Worm (Caenorhabditis elegans) whole organism, L2 larva: ENCODE measurements around the gene C04C3.7.
"Not testable (repeated sequence)": the region's sequence is repeated elsewhere in the genome, so short reads cannot be mapped to it uniquely, and the experiment has no call there.

Experiments used
- C34F6.9 ChIP-seq: fragments of 150-350 bp; optimal IDR thresholded peaks from 2 replicates; lab custom pipeline; 2014; ENCODE audit warnings: missing biosample characterization, missing genetic modification characterization
- F13H6.1 ChIP-seq: sonication (generic microtip); optimal IDR thresholded peaks from 2 replicates; lab custom pipeline; 2016; ENCODE audit warnings: missing genetic modification characterization, missing compliant biosample characterization
- R02D3.7 ChIP-seq: fragments of 150-350 bp; optimal IDR thresholded peaks from 2 replicates; lab custom pipeline; 2014; ENCODE audit warnings: missing biosample characterization, missing genetic modification characterization
- Y55F3AM.14 ChIP-seq: fragments of 200-800 bp; sonication (Bioruptor generic); optimal IDR thresholded peaks from 2 replicates; lab custom pipeline; 2018; ENCODE audit warnings: mild to moderate bottlenecking, missing genetic modification characterization, missing compliant biosample characterization
- ZK546.5 ChIP-seq: sonication (generic microtip); optimal IDR thresholded peaks from 2 replicates; lab custom pipeline; 2017; ENCODE audit warnings: missing biosample characterization, missing genetic modification characterization
- alr-1 ChIP-seq: fragments of 150-350 bp; optimal IDR thresholded peaks from 2 replicates; lab custom pipeline; 2014; ENCODE audit warnings: missing biosample characterization, missing genetic modification characterization
- aly-2 ChIP-seq: fragments of 150-350 bp; optimal IDR thresholded peaks from 2 replicates; lab custom pipeline; 2014; ENCODE audit warnings: missing biosample characterization, missing genetic modification characterization
- blmp-1 ChIP-seq: sonication (generic microtip); optimal IDR thresholded peaks from 2 replicates; lab custom pipeline; 2017; ENCODE audit warnings: missing genetic modification characterization, mild to moderate bottlenecking, missing compliant biosample characterization, antibody characterized with exemption, moderate library complexity; ENCODE audit not compliant: insufficient read depth
- ceh-16 ChIP-seq: fragments of 150-350 bp; optimal IDR thresholded peaks from 2 replicates; lab custom pipeline; 2014; ENCODE audit warnings: missing biosample characterization, missing genetic modification characterization
- ceh-82 ChIP-seq: fragments of 150-350 bp; optimal IDR thresholded peaks from 2 replicates; lab custom pipeline; 2014; ENCODE audit warnings: missing biosample characterization, missing genetic modification characterization
- dmd-4 ChIP-seq: sonication (generic microtip); optimal IDR thresholded peaks from 2 replicates; lab custom pipeline; 2017; ENCODE audit warnings: missing biosample characterization, missing genetic modification characterization
- elt-1 ChIP-seq: fragments of 150-350 bp; optimal IDR thresholded peaks from 2 replicates; lab custom pipeline; 2014; ENCODE audit warnings: missing biosample characterization, missing genetic modification characterization
- elt-3 ChIP-seq: sonication (generic microtip); optimal IDR thresholded peaks from 2 replicates; lab custom pipeline; 2017; ENCODE audit warnings: missing biosample characterization, missing genetic modification characterization
- fos-1 ChIP-seq: fragments of 150-350 bp; optimal IDR thresholded peaks from 2 replicates; lab custom pipeline; 2014; ENCODE audit warnings: missing biosample characterization, missing genetic modification characterization
- gmeb-1 ChIP-seq: fragments of 150-350 bp; optimal IDR thresholded peaks from 2 replicates; lab custom pipeline; 2014; ENCODE audit warnings: missing biosample characterization, missing genetic modification characterization
- lin-11 ChIP-seq: fragments of 150-350 bp; sonication (generic microtip); optimal IDR thresholded peaks from 2 replicates; lab custom pipeline; 2014; ENCODE audit warnings: missing biosample characterization, missing genetic modification characterization, inconsistent platforms, mixed read lengths
- lsy-2 ChIP-seq, 2 experiments: fragments of 150-350 bp in 1 of 2; sonication (generic microtip) in 1 of 2; optimal IDR thresholded peaks; 2 replicates each; lab custom pipeline; 2014 to 2017; ENCODE audit warnings: missing biosample characterization in 2 of 2, missing genetic modification characterization in 2 of 2
- mab-5 ChIP-seq: fragments of 150-350 bp; optimal IDR thresholded peaks from 2 replicates; lab custom pipeline; 2014; ENCODE audit warnings: missing biosample characterization, missing genetic modification characterization
- mdl-1 ChIP-seq, 2 experiments: fragments of 150-350 bp in 1 of 2; sonication (generic microtip) in 1 of 2; optimal IDR thresholded peaks; 2 replicates each; lab custom pipeline; 2017; ENCODE audit warnings: missing biosample characterization in 2 of 2, missing genetic modification characterization in 2 of 2
- nhr-10 ChIP-seq: sonication (generic microtip); optimal IDR thresholded peaks from 2 replicates; lab custom pipeline; 2017; ENCODE audit warnings: missing biosample characterization, missing genetic modification characterization
- nhr-11 ChIP-seq: fragments of 150-350 bp; optimal IDR thresholded peaks from 2 replicates; lab custom pipeline; 2014; ENCODE audit warnings: missing biosample characterization, missing genetic modification characterization
- nhr-129 ChIP-seq: fragments of 150-350 bp; optimal IDR thresholded peaks from 2 replicates; lab custom pipeline; 2014; ENCODE audit warnings: missing biosample characterization, missing genetic modification characterization
- nhr-23 ChIP-seq: fragments of 150-350 bp; optimal IDR thresholded peaks from 2 replicates; lab custom pipeline; 2014; ENCODE audit warnings: missing biosample characterization, missing genetic modification reagents, missing genetic modification characterization
- nhr-237 ChIP-seq: fragments of 150-350 bp; optimal IDR thresholded peaks from 2 replicates; lab custom pipeline; 2014; ENCODE audit warnings: missing biosample characterization, missing genetic modification characterization
- nhr-25 ChIP-seq: fragments of 150-350 bp; sonication (generic microtip); optimal IDR thresholded peaks from 3 replicates; lab custom pipeline; 2014; ENCODE audit warnings: missing biosample characterization, missing genetic modification characterization
- sem-4 ChIP-seq: fragments of 150-350 bp; optimal IDR thresholded peaks from 2 replicates; lab custom pipeline; 2014; ENCODE audit warnings: missing biosample characterization, missing genetic modification reagents, missing genetic modification characterization
- skn-1 ChIP-seq: sonication (generic microtip); optimal IDR thresholded peaks from 2 replicates; lab custom pipeline; 2017; ENCODE audit warnings: missing biosample characterization, missing genetic modification characterization
- sma-3 ChIP-seq: sonication (generic microtip); optimal IDR thresholded peaks from 2 replicates; lab custom pipeline; 2016; ENCODE audit warnings: missing genetic modification reagents, missing genetic modification characterization, missing compliant biosample characterization
- sma-9 ChIP-seq, 2 experiments: fragments of 150-350 bp in 1 of 2; sonication (generic microtip) in 1 of 2; optimal IDR thresholded peaks; 2 replicates each; lab custom pipeline; 2014 to 2016; ENCODE audit warnings: missing genetic modification characterization in 2 of 2, mild to moderate bottlenecking in 1 of 2, missing biosample characterization in 1 of 2, missing compliant biosample characterization in 1 of 2, missing genetic modification reagents in 1 of 2, moderate library complexity in 1 of 2
- unc-39 ChIP-seq: fragments of 150-350 bp; optimal IDR thresholded peaks from 2 replicates; lab custom pipeline; 2014; ENCODE audit warnings: missing biosample characterization, missing genetic modification characterization
- unc-55 ChIP-seq: fragments of 150-350 bp; sonication (generic microtip); optimal IDR thresholded peaks from 3 replicates; lab custom pipeline; 2014; ENCODE audit warnings: missing biosample characterization, missing genetic modification reagents, missing genetic modification characterization
- unc-62 ChIP-seq: fragments of 150-350 bp; optimal IDR thresholded peaks from 2 replicates; lab custom pipeline; 2014; ENCODE audit warnings: missing biosample characterization, missing genetic modification reagents, missing genetic modification characterization
- ztf-11 ChIP-seq: sonication (generic microtip); optimal IDR thresholded peaks from 2 replicates; lab custom pipeline; 2017; ENCODE audit warnings: missing biosample characterization, missing genetic modification characterization

C04C3.7 gene

DNA sequence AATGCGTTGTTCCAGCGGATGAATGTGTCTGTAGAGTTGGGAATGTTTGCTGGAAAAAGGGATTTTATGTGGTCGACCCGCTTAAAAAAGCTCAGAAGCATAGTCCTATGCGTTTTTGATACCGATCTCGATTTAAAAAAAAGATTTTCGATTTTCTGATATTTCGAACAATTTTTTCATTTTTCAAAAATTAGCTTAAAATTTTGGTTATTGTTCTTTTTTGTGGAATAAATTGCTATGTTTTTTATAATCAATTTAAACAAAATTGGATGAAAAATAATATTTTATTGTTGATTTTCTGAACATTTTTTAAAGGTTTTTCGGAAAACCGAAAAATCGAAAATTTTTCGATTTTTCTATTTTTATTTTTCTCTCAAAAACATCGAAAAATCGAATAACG, at the start of gene C04C3.7:
C04C3.7 (minus strand) TSS at position 101 of the 400 bp plus-strand sequence.
- not testable (repeated sequence) for TF ChIP-seq mab-5 (tag; lab: Kevin White, UChicago); blmp-1; nhr-10 (tag; lab: Kevin White, UChicago)

DNA sequence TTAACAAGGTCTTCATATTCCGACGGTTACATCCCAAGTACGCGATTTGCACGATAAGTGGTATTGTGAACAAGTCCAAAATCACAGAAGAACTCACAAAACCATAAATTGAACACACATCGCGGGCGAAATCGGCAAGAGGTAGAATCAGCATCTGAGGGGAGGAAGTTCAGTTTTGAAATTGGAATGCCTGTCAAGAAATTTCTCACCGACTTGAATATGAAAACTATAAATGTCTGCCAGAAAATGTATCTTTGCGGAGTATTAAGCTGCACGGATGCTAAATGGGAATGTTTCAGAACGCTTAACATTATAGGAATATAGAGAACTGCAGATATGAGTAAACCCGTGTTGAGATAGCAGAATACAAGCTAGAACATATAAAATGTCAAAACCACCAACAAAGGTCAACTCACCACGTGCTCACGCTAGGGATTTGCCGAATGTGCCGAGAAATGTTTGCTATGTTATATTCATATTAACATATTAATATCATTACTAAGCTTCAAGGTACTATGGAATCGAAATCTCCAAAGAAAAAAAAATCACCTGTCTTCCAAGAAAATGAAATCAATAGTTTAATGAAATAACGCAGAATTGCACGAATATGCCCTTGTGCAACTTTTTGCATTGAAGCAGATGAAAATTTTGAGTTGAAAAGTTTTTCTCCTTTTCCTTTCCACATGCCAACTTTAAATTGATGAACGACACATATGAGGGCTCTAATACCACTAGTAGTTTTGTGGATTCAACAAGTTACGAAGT, 49.1 kb upstream of the C04C3.7 start, which contains the start of gene srz-82:
srz-82 (plus strand) TSS at position 701 of the 765 bp plus-strand sequence.
- no peak for TF ChIP-seq elt-3
- TF ChIP-seq ztf-11 (tag; lab: Kevin White, UChicago) = no peak
- TF ChIP-seq Y55F3AM.14 (GFP tag; lab: Kevin White, UChicago) = no peak
- TF ChIP-seq C34F6.9 (tag; lab: Kevin White, UChicago) = no peak
- no peak for TF ChIP-seq lsy-2 (tag; optimal IDR thresholded peaks at IDR 0.05; lab: Kevin White, UChicago)
- no peak for TF ChIP-seq elt-1 (tag; lab: Kevin White, UChicago)
- no peak for TF ChIP-seq ceh-82 (tag; lab: Kevin White, UChicago)
- TF ChIP-seq sma-9 (GFP tag; optimal IDR thresholded peaks at IDR 0.05; lab: Kevin White, UChicago) = no peak
- TF ChIP-seq sma-9 (tag; optimal IDR thresholded peaks at IDR 0.05; lab: Kevin White, UChicago) = no peak
- TF ChIP-seq alr-1 (tag; lab: Kevin White, UChicago) = no peak
- no peak for TF ChIP-seq gmeb-1 (tag; lab: Kevin White, UChicago)
- TF ChIP-seq nhr-237 (tag; lab: Kevin White, UChicago) = no peak
- no peak for TF ChIP-seq nhr-11 (tag; lab: Kevin White, UChicago)
- no peak for TF ChIP-seq unc-39 (tag; lab: Kevin White, UChicago)
- no peak for TF ChIP-seq ceh-16
- no peak for TF ChIP-seq aly-2 (tag; lab: Kevin White, UChicago)
- TF ChIP-seq skn-1 (tag; lab: Kevin White, UChicago) = no peak
- TF ChIP-seq fos-1 = no peak
- no peak for TF ChIP-seq ZK546.5 (tag; lab: Kevin White, UChicago)
- TF ChIP-seq nhr-23 (tag; lab: Kevin White, UChicago) = no peak
- TF ChIP-seq nhr-129 = no peak
- TF ChIP-seq, all 48 proteins: peak for 0

DNA sequence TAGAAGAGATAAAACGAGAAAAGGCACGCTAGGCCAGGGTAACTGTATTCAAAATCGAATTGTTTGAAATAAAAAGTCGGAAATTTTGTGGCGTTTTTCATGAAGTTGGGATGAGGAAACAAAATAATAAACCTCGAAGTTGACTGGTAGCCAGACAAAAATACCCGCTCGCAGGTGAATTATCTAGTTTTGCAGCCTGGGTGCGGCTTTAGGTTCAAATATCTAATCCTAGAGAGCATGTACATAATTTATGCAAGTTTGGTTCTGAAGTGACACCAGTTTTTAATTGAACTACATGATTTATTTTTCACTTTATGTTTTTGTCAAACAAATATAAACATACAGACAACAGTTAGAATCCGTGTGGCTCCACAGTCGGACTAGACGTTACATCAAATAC, 48.5 kb upstream of the C04C3.7 start, which contains the start of gene srz-37:
srz-37 (minus strand) TSS at position 101 of the 400 bp plus-strand sequence.
- TF ChIP-seq ceh-82 (tag; lab: Kevin White, UChicago) (no peak), blmp-1 (no peak), skn-1 (tag; lab: Kevin White, UChicago) (no peak), R02D3.7 (tag; lab: Kevin White, UChicago) (no peak)

DNA sequence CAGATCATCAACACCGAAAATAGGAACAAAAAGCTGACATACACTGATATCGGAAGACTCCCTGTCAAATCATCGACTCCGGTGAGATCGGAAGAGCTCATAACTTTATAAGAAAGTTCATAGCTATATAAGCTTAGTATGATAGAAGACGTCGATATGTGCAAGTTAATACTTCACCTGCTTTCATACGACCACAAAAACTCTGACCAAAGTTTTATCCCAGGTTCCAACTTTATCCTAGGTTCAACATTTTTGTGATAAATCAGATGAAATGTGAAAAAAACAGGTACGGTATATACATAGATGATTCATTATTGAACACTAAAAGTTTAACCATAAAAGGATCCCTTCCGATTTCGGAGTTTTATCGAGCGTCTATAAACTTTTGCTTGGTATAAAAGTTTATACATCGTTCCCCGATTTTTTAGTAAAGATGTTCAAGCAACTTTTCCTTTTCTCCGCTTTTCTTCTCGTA, 45.7 kb upstream of the C04C3.7 start, which contains the start of the genes srz-70 and C09G12.5:
srz-70 (minus strand) TSS at position 101 of the 475 bp plus-strand sequence.
C09G12.5 (plus strand) TSS at position 425 of the 475 bp plus-strand sequence.
- TF ChIP-seq ZK546.5 (tag; lab: Kevin White, UChicago) = no peak
- TF ChIP-seq C34F6.9 (tag; lab: Kevin White, UChicago) = no peak
- TF ChIP-seq sma-3 (GFP tag; lab: Kevin White, UChicago) = no peak
- TF ChIP-seq unc-62 (GFP tag; lab: Kevin White, UChicago) = no peak
- TF ChIP-seq unc-55 (GFP tag; lab: Kevin White, UChicago) = no peak
- no peak for TF ChIP-seq lin-11 (tag; lab: Kevin White, UChicago)
- TF ChIP-seq nhr-10 (tag; lab: Kevin White, UChicago) = no peak
- no peak for TF ChIP-seq dmd-4 (tag; lab: Kevin White, UChicago)
- no peak for TF ChIP-seq sem-4 (tag; lab: Kevin White, UChicago)
- TF ChIP-seq mdl-1 (tag; optimal IDR thresholded peaks at IDR 0.05; lab: Kevin White, UChicago) = no peak
- no peak for TF ChIP-seq lsy-2 (tag; optimal IDR thresholded peaks at IDR 0.05; lab: Kevin White, UChicago)
- no peak for TF ChIP-seq sma-9 (GFP tag; optimal IDR thresholded peaks at IDR 0.05; lab: Kevin White, UChicago)
- no peak for TF ChIP-seq sma-9 (tag; optimal IDR thresholded peaks at IDR 0.05; lab: Kevin White, UChicago)
- TF ChIP-seq F13H6.1 (tag; lab: Kevin White, UChicago) = no peak
- no peak for TF ChIP-seq mab-5 (tag; lab: Kevin White, UChicago)
- TF ChIP-seq R02D3.7 (tag; lab: Kevin White, UChicago) = no peak
- TF ChIP-seq unc-39 (tag; lab: Kevin White, UChicago) = no peak
- TF ChIP-seq nhr-11 (tag; lab: Kevin White, UChicago) = no peak
- no peak for TF ChIP-seq nhr-25 (tag; lab: Kevin White, UChicago)
- no peak for TF ChIP-seq fos-1
